Worm (Caenorhabditis elegans) whole organism, L3 larva: ENCODE measurements around the gene C18D11.1.
"Not testable (repeated sequence)": the region's sequence is repeated elsewhere in the genome, so short reads cannot be mapped to it uniquely, and the experiment has no call there.

Source experiments
- R02D3.7 ChIP-seq: fragments of 150-350 bp; optimal IDR thresholded peaks from 2 replicates; lab custom pipeline; 2014; ENCODE audit warnings: missing biosample characterization, missing genetic modification characterization
- ZK546.5 ChIP-seq: sonication (generic microtip); optimal IDR thresholded peaks from 2 replicates; lab custom pipeline; 2017; ENCODE audit warnings: missing biosample characterization, missing genetic modification characterization
- ama-1 ChIP-seq: fragments of 150-350 bp; optimal IDR thresholded peaks from 2 replicates; lab custom pipeline; 2018
- ceh-16 ChIP-seq: sonication (generic microtip); optimal IDR thresholded peaks from 2 replicates; lab custom pipeline; 2017; ENCODE audit warnings: missing biosample characterization, missing genetic modification characterization
- ceh-28 ChIP-seq: fragments of 150-350 bp; optimal IDR thresholded peaks from 2 replicates; lab custom pipeline; 2014; ENCODE audit warnings: missing biosample characterization, missing genetic modification reagents, missing genetic modification characterization
- ceh-9 ChIP-seq: sonication (generic microtip); optimal IDR thresholded peaks from 2 replicates; lab custom pipeline; 2018; ENCODE audit warnings: missing biosample characterization, missing genetic modification characterization
- daf-12 ChIP-seq: fragments of 150-350 bp; optimal IDR thresholded peaks from 2 replicates; lab custom pipeline; 2014; ENCODE audit warnings: missing biosample characterization, missing genetic modification reagents, missing genetic modification characterization
- egl-27 ChIP-seq: sonication (generic microtip); optimal IDR thresholded peaks from 4 replicates; lab custom pipeline; 2017; ENCODE audit warnings: missing biosample characterization, missing genetic modification reagents, missing genetic modification characterization
- egl-5 ChIP-seq: fragments of 150-350 bp; optimal IDR thresholded peaks from 2 replicates; lab custom pipeline; 2017; ENCODE audit warnings: missing biosample characterization, missing genetic modification reagents, missing genetic modification characterization, inconsistent platforms
- elt-2 ChIP-seq: sonication (generic microtip); optimal IDR thresholded peaks from 2 replicates; lab custom pipeline; 2016; ENCODE audit warnings: missing genetic modification reagents, mild to moderate bottlenecking, missing genetic modification characterization, missing compliant biosample characterization
- elt-3 ChIP-seq, 3 experiments: fragments of 150-350 bp in 1 of 3; sonication (generic microtip) in 2 of 3; optimal IDR thresholded peaks; 2 replicates in 2 of 3; 4 replicates in 1 of 3; lab custom pipeline; 2014 to 2017; ENCODE audit warnings: missing biosample characterization in 3 of 3, missing genetic modification characterization in 3 of 3
- fkh-2 ChIP-seq: fragments of 150-350 bp; optimal IDR thresholded peaks from 2 replicates; lab custom pipeline; 2014; ENCODE audit warnings: missing biosample characterization, missing genetic modification reagents, missing genetic modification characterization
- hmg-11 ChIP-seq: sonication (generic microtip); optimal IDR thresholded peaks from 2 replicates; lab custom pipeline; 2016; ENCODE audit warnings: missing genetic modification characterization, missing compliant biosample characterization
- lin-15B ChIP-seq: fragments of 150-350 bp; optimal IDR thresholded peaks from 2 replicates; lab custom pipeline; 2014; ENCODE audit warnings: missing biosample characterization, missing genetic modification characterization
- lin-39 ChIP-seq: fragments of 150-350 bp; optimal IDR thresholded peaks from 2 replicates; lab custom pipeline; 2018; ENCODE audit warnings: missing biosample characterization, missing genetic modification reagents, missing genetic modification characterization
- mdl-1 ChIP-seq: fragments of 150-350 bp; optimal IDR thresholded peaks from 2 replicates; lab custom pipeline; 2014; ENCODE audit warnings: missing biosample characterization, missing genetic modification characterization
- mml-1 ChIP-seq: fragments of 150-350 bp; sonication (generic microtip); optimal IDR thresholded peaks from 3 replicates; lab custom pipeline; 2014; ENCODE audit warnings: missing biosample characterization, missing genetic modification characterization
- nfya-1 ChIP-seq: sonication (generic microtip); optimal IDR thresholded peaks from 2 replicates; lab custom pipeline; 2017; ENCODE audit warnings: missing genetic modification characterization, mild to moderate bottlenecking, missing compliant biosample characterization, antibody characterized with exemption, moderate library complexity; ENCODE audit not compliant: insufficient read depth
- nhr-11 ChIP-seq: fragments of 150-350 bp; optimal IDR thresholded peaks from 2 replicates; lab custom pipeline; 2014; ENCODE audit warnings: missing biosample characterization, missing genetic modification characterization
- nhr-23 ChIP-seq: fragments of 150-350 bp; optimal IDR thresholded peaks from 2 replicates; lab custom pipeline; 2014; ENCODE audit warnings: missing biosample characterization, missing genetic modification reagents, missing genetic modification characterization
- nhr-25 ChIP-seq: sonication (generic microtip); optimal IDR thresholded peaks from 2 replicates; lab custom pipeline; 2017; ENCODE audit warnings: missing biosample characterization, missing genetic modification characterization
- nhr-28 ChIP-seq: fragments of 150-350 bp; optimal IDR thresholded peaks from 2 replicates; lab custom pipeline; 2014; ENCODE audit warnings: missing biosample characterization, missing genetic modification characterization
- nhr-67 ChIP-seq: fragments of 150-350 bp; optimal IDR thresholded peaks from 2 replicates; lab custom pipeline; 2014; ENCODE audit warnings: missing biosample characterization, missing genetic modification characterization
- nhr-77 ChIP-seq: fragments of 150-350 bp; optimal IDR thresholded peaks from 2 replicates; lab custom pipeline; 2014; ENCODE audit warnings: missing biosample characterization, missing genetic modification characterization
- pha-4 ChIP-seq: fragments of 150-350 bp; optimal IDR thresholded peaks from 2 replicates; lab custom pipeline; 2014; ENCODE audit warnings: missing biosample characterization, missing genetic modification reagents, missing genetic modification characterization
- pqm-1 ChIP-seq: fragments of 150-350 bp; optimal IDR thresholded peaks from 2 replicates; lab custom pipeline; 2017; ENCODE audit warnings: missing biosample characterization, missing genetic modification characterization, inconsistent platforms
- snpc-4 ChIP-seq: fragments of 150-350 bp; optimal IDR thresholded peaks from 2 replicates; lab custom pipeline; 2014; ENCODE audit warnings: missing biosample characterization, missing genetic modification characterization
- tbx-2 ChIP-seq: sonication (generic microtip); optimal IDR thresholded peaks from 2 replicates; lab custom pipeline; 2016; ENCODE audit warnings: mild to moderate bottlenecking, missing genetic modification characterization, missing compliant biosample characterization
- unc-39 ChIP-seq: sonication (generic microtip); optimal IDR thresholded peaks from 4 replicates; lab custom pipeline; 2017; ENCODE audit warnings: missing biosample characterization, missing genetic modification characterization
- unc-62 ChIP-seq: fragments of 150-350 bp; sonication (generic microtip); optimal IDR thresholded peaks from 4 replicates; lab custom pipeline; 2014; ENCODE audit warnings: missing biosample characterization, missing genetic modification reagents, missing genetic modification characterization
- zag-1 ChIP-seq: fragments of 150-350 bp; optimal IDR thresholded peaks from 2 replicates; lab custom pipeline; 2014; ENCODE audit warnings: missing biosample characterization, missing genetic modification characterization
- ztf-11 ChIP-seq: fragments of 150-350 bp; optimal IDR thresholded peaks from 2 replicates; lab custom pipeline; 2014; ENCODE audit warnings: missing biosample characterization, missing genetic modification characterization
- ztf-4 ChIP-seq: fragments of 150-350 bp; optimal IDR thresholded peaks from 2 replicates; lab custom pipeline; 2014; ENCODE audit warnings: missing biosample characterization, missing genetic modification characterization

C18D11.1 gene

ce11 chrIII:11816523-11817003 lies at the start of gene C18D11.1:
Gene C18D11.1 (plus strand): TSS chrIII:11816573.
- TF ChIP-seq ceh-16 (tag; lab: Kevin White, UChicago): no peak
- TF ChIP-seq nhr-25: peak; percentile 67
- TF ChIP-seq, all 47 proteins: peak for 1

DNA sequence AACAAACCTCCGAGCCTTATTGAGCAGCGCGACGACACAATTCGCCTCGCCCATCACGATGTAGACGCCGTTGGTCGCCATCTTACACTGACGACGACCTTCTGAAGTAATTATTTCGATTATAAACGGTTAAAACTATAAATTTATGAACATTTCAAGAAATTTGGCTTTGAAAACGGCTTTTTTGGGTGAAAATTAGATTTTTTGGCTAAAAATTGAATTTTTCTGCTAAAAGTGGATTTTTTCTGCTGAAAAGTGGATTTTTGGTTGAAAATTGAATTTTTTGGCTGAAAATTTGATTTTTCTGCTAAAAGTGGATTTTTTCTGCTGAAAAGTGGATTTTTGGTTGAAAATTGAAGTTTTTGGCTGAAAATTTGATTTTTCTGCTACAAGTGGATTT lies 42.8 kb upstream of the C18D11.1 start, which contains the start of gene gbf-1:
TSS of gene gbf-1 (minus strand) at position 101 of the 400 bp plus-strand sequence.
- not testable (repeated sequence) for TF ChIP-seq elt-2 (tag; lab: Kevin White, UChicago); nhr-23 (tag; lab: Kevin White, UChicago); elt-3 (tag; optimal IDR thresholded peaks at IDR 0.05; lab: Kevin White, UChicago)

DNA sequence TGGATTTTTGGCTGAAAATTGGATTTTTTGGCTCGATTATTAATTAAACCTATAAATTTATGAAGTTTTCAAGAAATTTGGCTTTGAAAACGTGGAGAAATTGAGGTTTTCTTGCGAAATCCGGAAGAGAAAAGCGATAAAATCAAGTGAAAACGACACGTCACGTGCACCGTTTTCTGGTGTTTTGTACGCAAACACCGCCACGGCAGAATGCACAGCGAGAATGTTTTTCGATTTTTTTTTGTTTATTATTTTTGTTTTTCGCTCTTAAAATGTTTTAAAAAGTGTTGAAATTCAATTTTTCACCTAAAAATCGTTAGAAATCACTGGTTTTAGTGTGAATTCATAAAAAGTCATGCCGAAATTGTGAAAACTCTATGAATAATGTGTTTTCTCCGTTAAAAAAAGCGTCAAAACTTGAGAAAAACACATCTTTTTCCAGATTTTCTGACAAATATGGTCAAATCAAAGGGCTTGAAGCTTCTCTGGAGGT lies 41.8 kb upstream of the C18D11.1 start, which contains the start of gene immp-1:
TSS of gene immp-1 (plus strand) at position 443 of the 493 bp plus-strand sequence.
- TF ChIP-seq nhr-25 (peak; percentile 28), pqm-1 (no peak), snpc-4 (tag; lab: Kevin White, UChicago) (peak; percentile 44), ceh-9 (no peak), unc-39 (tag; lab: Kevin White, UChicago) (no peak), elt-2 (tag; lab: Kevin White, UChicago) (no peak), zag-1 (no peak), egl-5 (tag; lab: Kevin White, UChicago) (peak; percentile 22), hmg-11 (no peak), nhr-23 (tag; lab: Kevin White, UChicago) (peak; percentile 68), ceh-28 (no peak), nfya-1 (tag; lab: Kevin White, UChicago) (peak; percentile 58), lin-15B (tag; lab: Kevin White, UChicago) (peak; percentile 29), daf-12 (no peak), nhr-67 (tag; lab: Kevin White, UChicago) (no peak), pha-4 (peak; percentile 70)
- TF ChIP-seq, all 47 proteins: peak for 7

DNA sequence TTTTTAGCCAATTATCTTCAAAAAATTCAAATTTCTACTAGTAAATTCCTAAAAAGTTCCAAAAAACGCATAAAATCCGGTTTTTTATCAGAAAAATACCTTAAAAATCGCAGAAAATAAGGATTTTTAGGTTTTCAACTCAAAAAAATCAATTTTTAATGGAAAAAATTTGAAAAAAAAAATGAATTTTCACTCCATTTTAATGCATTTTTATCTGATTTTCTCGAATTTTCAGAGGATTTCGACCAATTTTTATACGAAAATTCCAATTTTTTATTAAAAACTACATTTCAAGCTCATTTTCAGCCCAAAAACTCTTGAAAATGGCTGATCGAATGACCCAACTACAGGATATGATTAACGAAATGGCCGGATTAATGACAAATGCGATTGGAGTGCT lies 39.1 kb upstream of the C18D11.1 start, which contains the start of gene mdt-21:
TSS of gene mdt-21 (plus strand) at position 301 of the 400 bp plus-strand sequence.
- TF ChIP-seq elt-3 (tag; optimal IDR thresholded peaks at IDR 0.05; lab: Kevin White, UChicago): no peak
- TF ChIP-seq unc-62 (GFP tag; lab: Kevin White, UChicago): no peak
- no peak for TF ChIP-seq ztf-11
- TF ChIP-seq nhr-67 (tag; lab: Kevin White, UChicago): no peak
- no peak for TF ChIP-seq snpc-4 (tag; lab: Kevin White, UChicago)
- TF ChIP-seq tbx-2 (tag; lab: Kevin White, UChicago): no peak
- TF ChIP-seq lin-15B (tag; lab: Kevin White, UChicago): no peak
- TF ChIP-seq ama-1 (lab: Kevin White, UChicago): no peak
- TF ChIP-seq, all 47 proteins: peak for 0

ce11 chrIII:11780183-11780664 lies 36.1 kb upstream of the C18D11.1 start, which contains the start of gene C24H11.5:
Gene C24H11.5 (plus strand): TSS chrIII:11780233.
- TF ChIP-seq nhr-23 (tag; lab: Kevin White, UChicago) (no peak), snpc-4 (tag; lab: Kevin White, UChicago) (no peak), egl-27 (tag; lab: Kevin White, UChicago) (no peak), pha-4 (no peak), ztf-4 (tag; lab: Kevin White, UChicago) (no peak), nhr-28 (tag; lab: Kevin White, UChicago) (no peak), unc-39 (tag; lab: Kevin White, UChicago) (no peak), unc-62 (GFP tag; lab: Kevin White, UChicago) (no peak), pqm-1 (no peak), mdl-1 (no peak), nhr-77 (tag; lab: Kevin White, UChicago) (no peak), ZK546.5 (tag; lab: Kevin White, UChicago) (no peak), nhr-25 (no peak), lin-39 (tag; lab: Kevin White, UChicago) (no peak), nhr-11 (tag; lab: Kevin White, UChicago) (no peak), mml-1 (no peak), R02D3.7 (tag; lab: Kevin White, UChicago) (no peak), fkh-2 (tag; lab: Kevin White, UChicago) (no peak)
- TF ChIP-seq, all 47 proteins: peak for 0
